Fruit fly (Drosophila melanogaster): ENCODE measurements around the gene CG32152.

The CG32152 gene

DNA sequence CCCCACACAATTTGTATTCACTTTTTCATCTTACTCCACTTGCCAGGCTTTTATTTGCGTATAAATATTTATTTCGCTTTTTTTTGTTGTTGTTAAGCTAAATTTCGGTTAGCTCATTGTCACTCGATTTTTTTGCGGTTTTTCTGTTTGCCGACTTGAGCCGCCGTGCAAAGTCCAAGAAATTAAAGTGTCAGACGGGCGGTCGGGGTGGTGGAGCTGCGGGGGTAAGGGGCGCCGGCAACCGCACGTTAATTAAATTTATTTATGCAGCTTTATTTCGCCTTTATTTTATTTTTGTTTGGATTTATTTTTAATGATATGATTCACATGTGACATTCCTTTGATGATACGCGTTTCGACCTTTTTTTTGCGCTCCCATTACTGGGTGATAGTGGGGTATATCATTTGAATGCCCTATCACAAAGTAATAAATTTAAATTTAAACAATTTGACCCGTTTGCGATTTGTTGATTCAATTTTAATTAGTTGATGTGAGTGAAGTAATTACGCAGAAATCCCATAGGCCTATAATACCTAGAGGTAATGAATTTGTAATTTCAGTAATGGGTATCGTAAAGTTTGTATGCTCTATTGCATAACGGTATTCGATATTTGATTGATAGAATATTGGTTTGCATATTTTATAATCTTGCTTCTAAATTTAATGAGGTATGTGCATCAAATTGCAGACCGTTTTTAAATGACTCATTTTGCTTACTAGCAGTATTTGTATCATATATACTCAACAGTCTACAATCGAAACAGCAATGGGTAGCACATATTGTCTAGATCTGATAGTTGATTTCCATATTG lies 21.7 kb upstream of the CG32152 start (continued):
- TF ChIP-seq CG2678 (tag; optimal IDR thresholded peaks at IDR 0.05) (peak; percentile 72), peb (GFP tag; IDR thresholded peaks at IDR 0.05) (no peak), lilli (GFP tag; optimal IDR thresholded peaks at IDR 0.05) (peak; percentile 78), tll (GFP tag; optimal IDR thresholded peaks at IDR 0.05) (no peak), CG13775 (GFP tag; optimal IDR thresholded peaks at IDR 0.05) (peak; percentile 25), CG8765 (GFP tag; IDR thresholded peaks at IDR 0.05) (no peak), mam (GFP tag; optimal IDR thresholded peaks at IDR 0.05) (peak; percentile 65), CG17385 (GFP tag; optimal IDR thresholded peaks at IDR 0.05) (peak; percentile 31), MBD-R2 (GFP tag; IDR thresholded peaks at IDR 0.05) (no peak), gro (GFP tag; optimal IDR thresholded peaks at IDR 0.05) (peak; percentile 33), Jarid2 (GFP tag; optimal IDR thresholded peaks at IDR 0.05) (no peak), pb (GFP tag; optimal IDR thresholded peaks at IDR 0.05) (no peak), Fer3 (tag; optimal IDR thresholded peaks at IDR 0.05) (peak; percentile 34), Rfx (GFP tag; IDR thresholded peaks at IDR 0.05) (peak; percentile 66; the same call in 1 of the 2 replicates), Sry-δ (GFP tag; optimal IDR thresholded peaks at IDR 0.05) (no peak), Rx (GFP tag; IDR thresholded peaks at IDR 0.05) (no peak), ab (GFP tag; optimal IDR thresholded peaks at IDR 0.05) (no peak), CG10654 (GFP tag; optimal IDR thresholded peaks at IDR 0.05) (no peak), esg (GFP tag; conservative IDR thresholded peaks at IDR 0.05) (peak; percentile 57), nmo (GFP tag; optimal IDR thresholded peaks at IDR 0.05) (peak; percentile 26), NK7.1 (GFP tag; optimal IDR thresholded peaks at IDR 0.05) (peak; percentile 17), caup (GFP tag; optimal IDR thresholded peaks at IDR 0.05; ENCODE audit: severe bottlenecking) (peak; percentile 19), Myb (GFP tag; optimal IDR thresholded peaks at IDR 0.05) (peak; percentile 29), CG32532 (GFP tag; IDR thresholded peaks at IDR 0.05) (peak; percentile 77), CG13624 (GFP tag; optimal IDR thresholded peaks at IDR 0.05) (peak; percentile 60), grn (GFP tag; optimal IDR thresholded peaks at IDR 0.05) (no peak), CG3281 (GFP tag; optimal IDR thresholded peaks at IDR 0.05) (peak; percentile 49), CG31224 (GFP tag; IDR thresholded peaks at IDR 0.05) (peak; percentile 39; the same call in 1 of the 2 replicates), CG17328 (GFP tag; IDR thresholded peaks at IDR 0.05) (no peak), bcd (GFP tag; optimal IDR thresholded peaks at IDR 0.05) (peak; percentile 41), Camta (GFP tag; optimal IDR thresholded peaks at IDR 0.05) (peak; percentile 46), CG7745 (tag; optimal IDR thresholded peaks at IDR 0.05) (no peak), CG17568 (GFP tag; optimal IDR thresholded peaks at IDR 0.05) (no peak), CG18262 (tag; optimal IDR thresholded peaks at IDR 0.05) (peak; percentile 0), pan (optimal IDR thresholded peaks at IDR 0.05) (no peak), pan (GFP tag; optimal IDR thresholded peaks at IDR 0.05 in 1 of 2, IDR thresholded peaks at IDR 0.05 in 1 of 2) (peak in 1 of 2 experiments; percentile 39), CG31441 (GFP tag; IDR thresholded peaks at IDR 0.05) (0 out of 2 replicates have a peak, but pooled peaks have one; percentile 17), Side (GFP tag; optimal IDR thresholded peaks at IDR 0.05) (peak; percentile 22), Pdp1 (GFP tag; optimal IDR thresholded peaks at IDR 0.05) (peak; percentile 54 to 67), Hr51 (GFP tag; optimal IDR thresholded peaks at IDR 0.05) (peak in 1 of 2 experiments; percentile 61), tgo (GFP tag; IDR thresholded peaks at IDR 0.05) (peak; percentile 19; the same call in 1 of the 3 replicates), zfh2 (GFP tag; optimal IDR thresholded peaks at IDR 0.05) (peak; percentile 75), Lim3 (GFP tag; IDR thresholded peaks at IDR 0.05) (no peak), Med (GFP tag) (peak; percentile 89), crol (GFP tag; IDR thresholded peaks at IDR 0.05) (peak; percentile 59), vnd (GFP tag; IDR thresholded peaks at IDR 0.05; ENCODE audit: partially characterized antibody) (no peak), CG14014 (GFP tag; IDR thresholded peaks at IDR 0.05) (peak; percentile 6; the same call in 1 of the 2 replicates), phol (tag; optimal IDR thresholded peaks at IDR 0.05) (peak; percentile 15), CG12155 (GFP tag; optimal IDR thresholded peaks at IDR 0.05) (peak; percentile 52)
